Worm (Caenorhabditis elegans) whole organism, midembryonic: Measurements from ENCODE around the gene ctl-1.
A peak's percentile ranks its signal among the peaks of the same experiment; 100 is the strongest.
"Not testable (repeated sequence)": the region's sequence is repeated elsewhere in the genome, so short reads cannot be mapped to it uniquely, and the experiment has no call there.

Source experiments
- T22C8.4 ChIP-seq: fragments of 200-800 bp; sonication (Bioruptor generic); IDR thresholded peaks from 2 replicates; pipeline ENCODE4 v1.3.6; 2022; ENCODE audit warnings: missing genetic modification characterization, missing compliant biosample characterization
- cog-1 ChIP-seq: sonication (generic microtip); optimal IDR thresholded peaks from 2 replicates; lab custom pipeline; 2016; ENCODE audit warnings: missing genetic modification characterization, missing compliant biosample characterization
- flt-1 ChIP-seq: fragments of 200-800 bp; sonication (Bioruptor generic); IDR thresholded peaks from 2 replicates; pipeline ENCODE4 v1.3.6; 2022; ENCODE audit warnings: missing genetic modification characterization, missing compliant biosample characterization
- klf-2 ChIP-seq: fragments of 200-800 bp; sonication (Bioruptor generic); conservative IDR thresholded peaks from 2 replicates; pipeline ENCODE4 v1.3.6; 2022; ENCODE audit warnings: missing genetic modification reagents, missing genetic modification characterization, missing compliant biosample characterization
- med-1 ChIP-seq: sonication (generic microtip); optimal IDR thresholded peaks from 2 replicates; lab custom pipeline; 2017; ENCODE audit warnings: missing genetic modification characterization, mild to moderate bottlenecking, missing compliant biosample characterization, antibody characterized with exemption, missing genetic modification reagents; ENCODE audit not compliant: insufficient read depth
- ref-1 ChIP-seq: fragments of 200-800 bp; sonication (Bioruptor generic); conservative IDR thresholded peaks from 2 replicates; pipeline ENCODE4 v1.3.6; 2022; ENCODE audit warnings: missing genetic modification reagents, missing genetic modification characterization, missing compliant biosample characterization
- tab-1 ChIP-seq: fragments of 200-800 bp; sonication (Bioruptor generic); IDR thresholded peaks from 2 replicates; pipeline ENCODE4 v1.3.6; 2022; ENCODE audit warnings: missing genetic modification characterization, missing compliant biosample characterization
- ztf-23 ChIP-seq: fragments of 200-800 bp; sonication (Bioruptor generic); IDR thresholded peaks from 2 replicates; pipeline ENCODE4 v1.3.6; 2022; ENCODE audit warnings: missing genetic modification reagents, missing genetic modification characterization, missing compliant biosample characterization
- ztf-29 ChIP-seq: fragments of 200-800 bp; sonication (Bioruptor generic); IDR thresholded peaks from 2 replicates; pipeline ENCODE4 v1.3.6; 2022; ENCODE audit warnings: missing genetic modification reagents, missing genetic modification characterization, missing compliant biosample characterization

The ctl-1 gene

ce11 chrII:14306160-14306559, at the start of gene ctl-1:
Gene ctl-1, minus strand, starts transcription at chrII:14306260.
- not testable (repeated sequence) for TF ChIP-seq tab-1 (GFP tag; lab: Robert Waterston, UW); cog-1; T22C8.4 (GFP tag; lab: Robert Waterston, UW)

ce11 chrII:14351352-14351751, 45.3 kb upstream of the ctl-1 start:
- TF ChIP-seq klf-2 (GFP tag; lab: Robert Waterston, UW) (0 out of 2 replicates have a peak, but pooled peaks have one; percentile 8), flt-1 (GFP tag; lab: Robert Waterston, UW) (no peak)

ce11 chrII:14350768-14351167, 44.7 kb upstream of the ctl-1 start:
- no peak for TF ChIP-seq med-1 (GFP tag; lab: Kevin White, UChicago)
- no peak for TF ChIP-seq ref-1 (GFP tag; lab: Robert Waterston, UW)
- TF ChIP-seq cog-1: no peak
- no peak for TF ChIP-seq flt-1 (GFP tag; lab: Robert Waterston, UW)
- TF ChIP-seq ztf-29 (GFP tag; lab: Robert Waterston, UW): no peak
- no peak for TF ChIP-seq ztf-23 (GFP tag; lab: Robert Waterston, UW)
- no peak for TF ChIP-seq T22C8.4 (GFP tag; lab: Robert Waterston, UW)
- TF ChIP-seq tab-1 (GFP tag; lab: Robert Waterston, UW): no peak
- TF ChIP-seq klf-2 (GFP tag; lab: Robert Waterston, UW): no peak

- TF ChIP-seq tab-1 (GFP tag; lab: Robert Waterston, UW) (no peak), ztf-23 (GFP tag; lab: Robert Waterston, UW) (peak; percentile 59; the same call in 1 of the 2 replicates), flt-1 (GFP tag; lab: Robert Waterston, UW) (peak; percentile 67), cog-1 (peak; percentile 15)
Measured at ce11 chrII:14349356-14349923, 43.4 kb upstream of the ctl-1 start, which contains the start of the genes Y54G11A.17, lin-7 and elof-1. Gene Y54G11A.17, minus strand, starts transcription at chrII:14349406. Gene lin-7, minus strand, starts transcription at chrII:14349406. Gene elof-1, plus strand, starts transcription at chrII:14349738.

ce11 chrII:14346243-14346642, 40.2 kb upstream of the ctl-1 start, which contains the start of gene Y54G11A.9:
Gene Y54G11A.9, minus strand, starts transcription at chrII:14346438.
- TF ChIP-seq ztf-23 (GFP tag; lab: Robert Waterston, UW): 0 out of 2 replicates have a peak, but pooled peaks have one; percentile 29

ce11 chrII:14344166-14344565, 38.1 kb upstream of the ctl-1 start, which contains the start of gene ddl-3:
Gene ddl-3, minus strand, starts transcription at chrII:14344454.
- not testable (repeated sequence) for TF ChIP-seq cog-1; med-1 (GFP tag; lab: Kevin White, UChicago); T22C8.4 (GFP tag; lab: Robert Waterston, UW)

ce11 chrII:14321225-14321624, 15.2 kb upstream of the ctl-1 start:
- TF ChIP-seq cog-1: no peak
- TF ChIP-seq flt-1 (GFP tag; lab: Robert Waterston, UW): 0 out of 2 replicates have a peak, but pooled peaks have one; percentile 53
- no peak for TF ChIP-seq med-1 (GFP tag; lab: Kevin White, UChicago)
- no peak for TF ChIP-seq klf-2 (GFP tag; lab: Robert Waterston, UW)
- TF ChIP-seq ztf-23 (GFP tag; lab: Robert Waterston, UW): peak; percentile 41; the same call in 1 of the 2 replicates
- TF ChIP-seq ref-1 (GFP tag; lab: Robert Waterston, UW): no peak
- no peak for TF ChIP-seq tab-1 (GFP tag; lab: Robert Waterston, UW)
- TF ChIP-seq T22C8.4 (GFP tag; lab: Robert Waterston, UW): no peak
- no peak for TF ChIP-seq ztf-29 (GFP tag; lab: Robert Waterston, UW)

ce11 chrII:14319227-14319626, 13.2 kb upstream of the ctl-1 start:
- TF ChIP-seq cog-1: no peak

ce11 chrII:14318027-14318426, 12.0 kb upstream of the ctl-1 start, which contains the start of gene Y54G11A.14:
Gene Y54G11A.14, plus strand, starts transcription at chrII:14318158.
- TF ChIP-seq klf-2 (GFP tag; lab: Robert Waterston, UW) (no peak), tab-1 (GFP tag; lab: Robert Waterston, UW) (no peak), cog-1 (no peak)

ce11 chrII:14312182-14312581, 6.1 kb upstream of the ctl-1 start:
- no peak for TF ChIP-seq tab-1 (GFP tag; lab: Robert Waterston, UW)
- no peak for TF ChIP-seq med-1 (GFP tag; lab: Kevin White, UChicago)
- no peak for TF ChIP-seq T22C8.4 (GFP tag; lab: Robert Waterston, UW)
- TF ChIP-seq flt-1 (GFP tag; lab: Robert Waterston, UW): no peak
- TF ChIP-seq klf-2 (GFP tag; lab: Robert Waterston, UW): no peak
- TF ChIP-seq cog-1: no peak
- no peak for TF ChIP-seq ref-1 (GFP tag; lab: Robert Waterston, UW)
- no peak for TF ChIP-seq ztf-29 (GFP tag; lab: Robert Waterston, UW)
- no peak for TF ChIP-seq ztf-23 (GFP tag; lab: Robert Waterston, UW)

ce11 chrII:14311537-14311936, 5.5 kb upstream of the ctl-1 start:
- TF ChIP-seq klf-2 (GFP tag; lab: Robert Waterston, UW) (no peak), ztf-29 (GFP tag; lab: Robert Waterston, UW) (no peak), T22C8.4 (GFP tag; lab: Robert Waterston, UW) (no peak), cog-1 (no peak), ztf-23 (GFP tag; lab: Robert Waterston, UW) (no peak), ref-1 (GFP tag; lab: Robert Waterston, UW) (no peak), flt-1 (GFP tag; lab: Robert Waterston, UW) (no peak), med-1 (GFP tag; lab: Kevin White, UChicago) (no peak), tab-1 (GFP tag; lab: Robert Waterston, UW) (no peak)
